Worm (Caenorhabditis elegans) whole organism, L4 larva: Measurements from ENCODE around the gene gst-38.
"Not testable (repeated sequence)": the region's sequence is repeated elsewhere in the genome, so short reads cannot be mapped to it uniquely, and the experiment has no call there.

Experiments
- ceh-82 ChIP-seq: sonication (generic microtip); optimal IDR thresholded peaks from 2 replicates; lab custom pipeline; 2017; ENCODE audit warnings: missing biosample characterization, missing genetic modification characterization
- ces-1 ChIP-seq: fragments of 150-350 bp; sonication (generic microtip); optimal IDR thresholded peaks from 4 replicates; lab custom pipeline; 2014; ENCODE audit warnings: missing biosample characterization, missing genetic modification reagents, missing genetic modification characterization
- mdl-1 ChIP-seq, 2 experiments: fragments of 150-350 bp in 1 of 2; sonication (generic microtip) in 1 of 2; optimal IDR thresholded peaks; 2 replicates each; lab custom pipeline; 2014 to 2017; ENCODE audit warnings: missing biosample characterization in 2 of 2, missing genetic modification characterization in 2 of 2
- nhr-10 ChIP-seq: fragments of 150-350 bp; optimal IDR thresholded peaks from 2 replicates; lab custom pipeline; 2014; ENCODE audit warnings: missing biosample characterization, missing genetic modification characterization
- unc-130 ChIP-seq: sonication (generic microtip); optimal IDR thresholded peaks from 2 replicates; lab custom pipeline; 2016; ENCODE audit warnings: missing genetic modification reagents, missing genetic modification characterization, missing compliant biosample characterization

- not testable (repeated sequence) for TF ChIP-seq unc-130 (GFP tag; lab: Kevin White, UChicago); ces-1 (GFP tag; lab: Kevin White, UChicago); mdl-1 (tag; optimal IDR thresholded peaks at IDR 0.05; lab: Kevin White, UChicago); nhr-10; ceh-82 (tag; lab: Kevin White, UChicago)
Observed at ce11 chrV:15905530-15905929, 10.3 kb downstream of the gst-38 start, which contains the start of the genes F35E8.1 and F35E8.2.
